Worm (Caenorhabditis elegans): ENCODE results near the gene hat-1.

DNA sequence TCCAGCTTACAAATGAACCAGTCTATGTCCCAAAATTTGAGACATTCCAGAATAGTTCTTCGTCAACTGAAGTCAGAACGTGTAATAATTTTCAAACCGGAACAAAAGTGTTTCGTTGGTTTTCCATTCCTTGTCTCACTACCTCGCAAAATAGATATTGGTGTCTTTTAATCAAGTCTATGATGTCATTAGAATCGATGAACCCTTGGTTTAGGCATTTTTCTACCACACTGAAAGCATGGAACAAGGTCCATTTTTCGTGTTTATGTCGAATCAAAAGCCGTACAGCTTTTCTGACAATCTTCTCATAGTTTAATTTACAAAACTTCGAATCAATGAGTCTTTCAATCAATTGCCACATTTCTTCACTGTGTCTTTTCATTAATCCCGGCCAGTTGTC lies 39.7 kb upstream of the hat-1 start, which contains the start of gene H04D03.7:
- TF ChIP-seq flt-1 (GFP tag; IDR thresholded peaks at IDR 0.05), result no peak
- no peak for TF ChIP-seq ztf-23 (GFP tag; IDR thresholded peaks at IDR 0.05)

Measured in whole organism, midembryonic.